Fruit fly (Drosophila melanogaster) whole organism, wandering third instar larva: ENCODE data around the gene CG31089.

ENCODE experiments used
- Abd-B ChIP-seq: fragments of >200 bp; optimal IDR thresholded peaks from 2 replicates; lab custom pipeline; 2017; ENCODE audit warnings: missing biosample characterization, missing genetic modification characterization
- CG9705 ChIP-seq: fragments of 200-800 bp; sonication (Bioruptor generic); optimal IDR thresholded peaks from 2 replicates; lab custom pipeline; 2018; ENCODE audit warnings: missing biosample characterization, mild to moderate bottlenecking, missing genetic modification characterization
- CrebA ChIP-seq: fragments of 200-800 bp; sonication (Bioruptor generic); optimal IDR thresholded peaks from 2 replicates; lab custom pipeline; 2016; ENCODE audit warnings: missing biosample characterization, mild to moderate bottlenecking, missing genetic modification characterization, borderline replicate concordance
- Dfd ChIP-seq: fragments of >200 bp; optimal IDR thresholded peaks from 2 replicates; lab custom pipeline; 2017; ENCODE audit warnings: missing biosample characterization, missing genetic modification characterization
- Dif ChIP-seq: fragments of 200-275, 200-300 bp; sonication (Bioruptor generic); optimal IDR thresholded peaks from 2 replicates; lab custom pipeline; 2018; ENCODE audit warnings: missing biosample characterization, missing genetic modification characterization; ENCODE audit not compliant: partially characterized antibody
- HLH106 ChIP-seq: fragments of 200-800 bp; optimal IDR thresholded peaks from 3 replicates; lab custom pipeline; 2019; ENCODE audit warnings: missing biosample characterization, mild to moderate bottlenecking, missing genetic modification characterization, moderate library complexity
- Hnf4 ChIP-seq: fragments of 200-800 bp; sonication (Bioruptor generic); optimal IDR thresholded peaks from 2 replicates; lab custom pipeline; 2016; ENCODE audit warnings: missing biosample characterization, mild to moderate bottlenecking, missing genetic modification characterization
- Hr78 ChIP-seq: fragments of >200 bp; optimal IDR thresholded peaks from 2 replicates; lab custom pipeline; 2017; ENCODE audit warnings: missing biosample characterization, missing genetic modification characterization
- Hr83 ChIP-seq: fragments of 200-300 bp; sonication (Bioruptor generic); optimal IDR thresholded peaks from 2 replicates; lab custom pipeline; 2016; ENCODE audit warnings: missing biosample characterization, mild to moderate bottlenecking, missing genetic modification characterization, moderate library complexity; ENCODE audit not compliant: poor library complexity, severe bottlenecking
- Jra ChIP-seq: sonication (Bioruptor generic); optimal IDR thresholded peaks from 2 replicates; lab custom pipeline; 2016; ENCODE audit warnings: missing biosample characterization, missing genetic modification characterization
- Mio ChIP-seq: sonication (Bioruptor generic); optimal IDR thresholded peaks from 2 replicates; lab custom pipeline; 2016; ENCODE audit warnings: missing biosample characterization, missing genetic modification characterization
- Myc ChIP-seq: fragments of >200 bp; optimal IDR thresholded peaks from 2 replicates; lab custom pipeline; 2017
- N ChIP-seq: fragments of >200 bp; optimal IDR thresholded peaks from 2 replicates; lab custom pipeline; 2018; ENCODE audit warnings: missing biosample characterization, missing external identifiers, missing genetic modification characterization
- OdsH ChIP-seq: fragments of 200-800 bp; sonication (Bioruptor generic); optimal IDR thresholded peaks from 2 replicates; lab custom pipeline; 2016; ENCODE audit warnings: missing biosample characterization, mild to moderate bottlenecking, missing genetic modification characterization
- Rel ChIP-seq, 2 experiments: fragments of 200-800 bp; sonication (Bioruptor generic) in 1 of 2; optimal IDR thresholded peaks; 2 replicates in 1 of 2; 3 replicates in 1 of 2; lab custom pipeline; 2016 to 2019; ENCODE audit warnings: mild to moderate bottlenecking in 2 of 2, missing biosample characterization in 2 of 2, missing genetic modification characterization in 2 of 2, moderate library complexity in 1 of 2
- Sp1 ChIP-seq: fragments of 200-800 bp; sonication (Bioruptor generic); optimal IDR thresholded peaks from 3 replicates; lab custom pipeline; 2019; ENCODE audit warnings: missing biosample characterization, mild to moderate bottlenecking, missing genetic modification characterization, moderate library complexity
- br ChIP-seq: fragments of 200-800 bp; sonication (Bioruptor generic); optimal IDR thresholded peaks from 2 replicates; lab custom pipeline; 2016; ENCODE audit warnings: missing biosample characterization, missing genetic modification characterization
- dl ChIP-seq, 2 experiments: fragments of 175-275, 200-275 bp in 1 of 2; fragments of 200-275 bp in 1 of 2; sonication (Bioruptor generic); optimal IDR thresholded peaks; lab custom pipeline; 2018; ENCODE audit warnings: mild to moderate bottlenecking in 2 of 2, missing biosample characterization in 2 of 2, missing genetic modification characterization in 2 of 2, moderate library complexity in 2 of 2; ENCODE audit not compliant: partially characterized antibody in 2 of 2, insufficient read depth in 1 of 2
- dmrt93B ChIP-seq: fragments of 200-800 bp; sonication (Bioruptor generic); optimal IDR thresholded peaks from 2 replicates; lab custom pipeline; 2018; ENCODE audit warnings: missing biosample characterization, mild to moderate bottlenecking, missing genetic modification characterization
- dsf ChIP-seq: sonication (Bioruptor generic); optimal IDR thresholded peaks from 2 replicates; lab custom pipeline; 2016; ENCODE audit warnings: missing biosample characterization, missing genetic modification characterization, borderline replicate concordance
- ey ChIP-seq: fragments of 200-800 bp; sonication (Bioruptor generic); optimal IDR thresholded peaks from 2 replicates; lab custom pipeline; 2016; ENCODE audit warnings: missing biosample characterization, missing genetic modification characterization
- foxo ChIP-seq, 2 experiments: fragments of 200-800 bp; sonication (Bioruptor generic); optimal IDR thresholded peaks; 2 replicates in 1 of 2; 3 replicates in 1 of 2; lab custom pipeline; 2016 to 2017; ENCODE audit warnings: missing biosample characterization in 2 of 2, missing genetic modification characterization in 2 of 2
- fru ChIP-seq: fragments of 200-800 bp; sonication (Bioruptor generic); optimal IDR thresholded peaks from 3 replicates; lab custom pipeline; 2016; ENCODE audit warnings: missing biosample characterization, mild to moderate bottlenecking, missing genetic modification characterization
- h ChIP-seq: fragments of 200-800 bp; sonication (Bioruptor generic); optimal IDR thresholded peaks from 3 replicates; lab custom pipeline; 2016; ENCODE audit warnings: missing biosample characterization, mild to moderate bottlenecking, missing genetic modification characterization
- jim ChIP-seq: fragments of 175-275, 200-325 bp; sonication (Bioruptor generic); optimal IDR thresholded peaks from 2 replicates; lab custom pipeline; 2016; ENCODE audit warnings: missing biosample characterization, mild to moderate bottlenecking, missing genetic modification characterization
- lola ChIP-seq: fragments of >200 bp; optimal IDR thresholded peaks from 2 replicates; lab custom pipeline; 2017; ENCODE audit warnings: missing biosample characterization, missing genetic modification characterization
- pan ChIP-seq: fragments of >200 bp; optimal IDR thresholded peaks from 2 replicates; lab custom pipeline; 2017
- psq ChIP-seq: fragments of 200-800 bp; sonication (Bioruptor generic); optimal IDR thresholded peaks from 3 replicates; lab custom pipeline; 2017; ENCODE audit warnings: missing biosample characterization, mild to moderate bottlenecking, missing genetic modification characterization, moderate library complexity
- rgr ChIP-seq: fragments of 200-800 bp; sonication (Bioruptor generic); optimal IDR thresholded peaks from 3 replicates; lab custom pipeline; 2016; ENCODE audit warnings: missing biosample characterization, mild to moderate bottlenecking, missing genetic modification characterization
- sv ChIP-seq: fragments of 200-800 bp; sonication (Bioruptor generic); optimal IDR thresholded peaks from 3 replicates; lab custom pipeline; 2016; ENCODE audit warnings: missing biosample characterization, missing genetic modification characterization
- usp ChIP-seq: fragments of >200 bp; optimal IDR thresholded peaks from 2 replicates; lab custom pipeline; 2017; ENCODE audit warnings: missing biosample characterization, missing genetic modification characterization
- woc ChIP-seq: sonication (Bioruptor generic); optimal IDR thresholded peaks from 2 replicates; lab custom pipeline; 2016; ENCODE audit warnings: missing biosample characterization, mild to moderate bottlenecking, missing genetic modification characterization

The CG31089 gene

DNA sequence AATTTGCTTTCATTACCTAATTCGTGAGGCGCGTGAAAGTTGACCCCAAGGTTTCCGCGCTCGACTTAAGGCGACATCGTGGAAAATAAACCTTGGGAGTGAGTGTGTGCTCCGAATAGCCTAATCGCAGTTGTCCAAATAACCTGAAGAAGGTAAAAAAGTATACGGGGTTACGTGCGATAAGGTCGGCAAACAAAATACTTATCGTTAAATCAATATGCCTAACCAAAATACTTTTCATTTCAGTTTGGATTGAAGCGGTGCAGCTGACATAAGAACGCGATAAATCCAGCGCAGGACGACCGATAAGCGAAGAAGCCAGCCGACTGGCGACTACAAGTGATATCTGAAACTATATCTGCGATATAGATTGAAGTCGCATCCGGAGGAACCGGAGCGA is 17.3 kb upstream of the CG31089 start:
- TF ChIP-seq psq (GFP tag; lab: Kevin White, UChicago) = peak; percentile 20
- peak in 1 of 2 experiments; percentile 23 for TF ChIP-seq foxo (GFP tag; optimal IDR thresholded peaks at IDR 0.05; lab: Kevin White, UChicago)
- no peak for TF ChIP-seq woc
- no peak for TF ChIP-seq pan
- TF ChIP-seq ey (GFP tag; lab: Kevin White, UChicago) = peak; percentile 0
- no peak for TF ChIP-seq fru
- TF ChIP-seq rgr = peak; percentile 63
- no peak for TF ChIP-seq Hr78 (GFP tag; lab: Kevin White, UChicago)
- TF ChIP-seq dsf (GFP tag; lab: Kevin White, UChicago) = no peak
- TF ChIP-seq CG9705 = peak; percentile 1
- peak; percentile 40 for TF ChIP-seq Sp1 (GFP tag; lab: Kevin White, UChicago)
- peak; percentile 38 for TF ChIP-seq h (GFP tag; lab: Kevin White, UChicago)
- TF ChIP-seq OdsH = peak; percentile 51
- peak; percentile 46 for TF ChIP-seq br (GFP tag; lab: Kevin White, UChicago)
- TF ChIP-seq, all 38 proteins: peak for 9

- TF ChIP-seq h (GFP tag; lab: Kevin White, UChicago) = peak; percentile 11
- peak; percentile 40 for TF ChIP-seq Hr83 (GFP tag; lab: Kevin White, UChicago)
- no peak for TF ChIP-seq pan
- no peak for TF ChIP-seq usp (GFP tag; lab: Kevin White, UChicago)
- TF ChIP-seq dsf (GFP tag; lab: Kevin White, UChicago) = no peak
- no peak for TF ChIP-seq Dif (GFP tag; lab: Kevin White, UChicago)
- TF ChIP-seq sv (GFP tag; lab: Kevin White, UChicago) = peak; percentile 46
- TF ChIP-seq Hr78 (GFP tag; lab: Kevin White, UChicago) = no peak
- TF ChIP-seq psq (GFP tag; lab: Kevin White, UChicago) = no peak
- no peak for TF ChIP-seq br (GFP tag; lab: Kevin White, UChicago)
- no peak for TF ChIP-seq Abd-B (GFP tag; lab: Kevin White, UChicago)
- TF ChIP-seq HLH106 (tag; lab: Kevin White, UChicago) = no peak
- TF ChIP-seq ey (GFP tag; lab: Kevin White, UChicago) = no peak
- no peak for TF ChIP-seq fru
- TF ChIP-seq Dfd (GFP tag; lab: Kevin White, UChicago) = no peak
- peak; percentile 49 for TF ChIP-seq Sp1 (GFP tag; lab: Kevin White, UChicago)
- TF ChIP-seq CrebA (GFP tag; lab: Kevin White, UChicago) = no peak
- TF ChIP-seq foxo (GFP tag; optimal IDR thresholded peaks at IDR 0.05; lab: Kevin White, UChicago) = no peak
- peak; percentile 80 for TF ChIP-seq Myc (lab: Kevin White, UChicago)
- TF ChIP-seq dl (GFP tag; optimal IDR thresholded peaks at IDR 0.05; lab: Kevin White, UChicago; ENCODE audit: insufficient read depth in 1 of 2, partially characterized antibody in 2 of 2) = no peak
- TF ChIP-seq Mio (GFP tag; lab: Kevin White, UChicago) = no peak
- TF ChIP-seq Jra (GFP tag; lab: Kevin White, UChicago) = no peak
- TF ChIP-seq lola (GFP tag; lab: Kevin White, UChicago) = no peak
- no peak for TF ChIP-seq Hnf4
- TF ChIP-seq OdsH = no peak
- no peak for TF ChIP-seq Rel (GFP tag; optimal IDR thresholded peaks at IDR 0.05; lab: Kevin White, UChicago)
- TF ChIP-seq Rel (tag; optimal IDR thresholded peaks at IDR 0.05; lab: Kevin White, UChicago) = peak; percentile 41
- no peak for TF ChIP-seq N (GFP tag; lab: Kevin White, UChicago)
- TF ChIP-seq CG9705 = no peak
- TF ChIP-seq dmrt93B (GFP tag; lab: Kevin White, UChicago) = no peak
Observed at dm6 chr3R:25888307-25889075, 14.0 kb upstream of the CG31089 start, which contains the start of gene Lnk. Lnk (plus strand) TSS chr3R:25888542.

- no peak for TF ChIP-seq rgr
- TF ChIP-seq Sp1 (GFP tag; lab: Kevin White, UChicago) = no peak
- no peak for TF ChIP-seq fru
- TF ChIP-seq Hr83 (GFP tag; lab: Kevin White, UChicago) = no peak
- TF ChIP-seq jim (GFP tag; lab: Kevin White, UChicago) = no peak
- no peak for TF ChIP-seq Dfd (GFP tag; lab: Kevin White, UChicago)
- TF ChIP-seq Dif (GFP tag; lab: Kevin White, UChicago) = no peak
- TF ChIP-seq dl (GFP tag; optimal IDR thresholded peaks at IDR 0.05; lab: Kevin White, UChicago; ENCODE audit: insufficient read depth in 1 of 2, partially characterized antibody in 2 of 2) = no peak
- TF ChIP-seq, all 38 proteins: peak for 0
Observed at dm6 chr3R:25893272-25893671, 9.2 kb upstream of the CG31089 start, which contains the start of gene CG5913. CG5913 (plus strand) TSS chr3R:25893495.
